Worm (Caenorhabditis elegans) whole organism, L3 larva: ENCODE measurements around the gene Y55H10A.2.

Experiments used
- fos-1 ChIP-seq: fragments of 150-350 bp; optimal IDR thresholded peaks from 2 replicates; lab custom pipeline; 2014; ENCODE audit warnings: missing biosample characterization, missing genetic modification characterization
- ztf-4 ChIP-seq: fragments of 150-350 bp; optimal IDR thresholded peaks from 2 replicates; lab custom pipeline; 2014; ENCODE audit warnings: missing biosample characterization, missing genetic modification characterization

ce11 chrIV:3384047-3384446 lies 20.7 kb downstream of the Y55H10A.2 start, which contains the start of gene B0546.4:
- TF ChIP-seq ztf-4 (no peak), fos-1 (tag; lab: Kevin White, UChicago) (no peak)
